Fruit fly (Drosophila melanogaster): ENCODE data around the gene Aos1.
A peak's percentile ranks its signal among the peaks of the same experiment; 100 is the strongest.

Gene Aos1

dm6 chr3R:12439401-12440143 is 6.0 kb upstream of the Aos1 start, which contains the start of gene Desat1 (continued):
- TF ChIP-seq ERR (GFP tag; optimal IDR thresholded peaks at IDR 0.05) (no peak), CG11695 (GFP tag; IDR thresholded peaks at IDR 0.05) (no peak), ash1 (GFP tag; optimal IDR thresholded peaks at IDR 0.05) (no peak), Aef1 (GFP tag; IDR thresholded peaks at IDR 0.05) (no peak), CG16863 (GFP tag; optimal IDR thresholded peaks at IDR 0.05) (no peak), sima (GFP tag; optimal IDR thresholded peaks at IDR 0.05) (no peak), Rx (GFP tag; IDR thresholded peaks at IDR 0.05) (no peak), fru (optimal IDR thresholded peaks at IDR 0.05) (no peak), Ptx1 (GFP tag; IDR thresholded peaks at IDR 0.05) (no peak), Hr39 (optimal IDR thresholded peaks at IDR 0.05) (no peak), CG1024 (GFP tag; IDR thresholded peaks at IDR 0.05) (no peak), pb (GFP tag; optimal IDR thresholded peaks at IDR 0.05) (no peak), CG1832 (GFP tag; optimal IDR thresholded peaks at IDR 0.05) (no peak), peb (GFP tag; IDR thresholded peaks at IDR 0.05) (no peak), CG8765 (GFP tag; IDR thresholded peaks at IDR 0.05) (no peak), CG32772 (GFP tag; IDR thresholded peaks at IDR 0.05) (no peak), Dll (GFP tag; IDR thresholded peaks at IDR 0.05; ENCODE audit: partially characterized antibody) (peak; percentile 93), MTF-1 (GFP tag; optimal IDR thresholded peaks at IDR 0.05; ENCODE audit: borderline replicate concordance) (no peak), ci (GFP tag; IDR thresholded peaks at IDR 0.05) (no peak), pan (optimal IDR thresholded peaks at IDR 0.05) (no peak), pan (GFP tag; optimal IDR thresholded peaks at IDR 0.05 in 1 of 2, IDR thresholded peaks at IDR 0.05 in 1 of 2) (no peak), seq (GFP tag; IDR thresholded peaks at IDR 0.05) (no peak), NC2α (GFP tag; optimal IDR thresholded peaks at IDR 0.05) (no peak), CG42726 (GFP tag; IDR thresholded peaks at IDR 0.05; ENCODE audit: partially characterized antibody) (peak; percentile 58; the same call in 1 of the 2 replicates), cas (GFP tag; IDR thresholded peaks at IDR 0.05) (no peak), E2f1 (GFP tag; IDR thresholded peaks at IDR 0.05) (no peak), Spps (tag; optimal IDR thresholded peaks at IDR 0.05) (no peak), CG2199 (GFP tag; IDR thresholded peaks at IDR 0.05) (no peak), CG1603 (tag; optimal IDR thresholded peaks at IDR 0.05) (peak; percentile 27), sim (GFP tag; IDR thresholded peaks at IDR 0.05) (no peak), Fer3 (tag; optimal IDR thresholded peaks at IDR 0.05) (no peak), Mad (GFP tag; optimal IDR thresholded peaks at IDR 0.05) (no peak), cad (GFP tag; optimal IDR thresholded peaks at IDR 0.05) (no peak), CG6791 (GFP tag; IDR thresholded peaks at IDR 0.05; ENCODE audit: partially characterized antibody) (peak; percentile 95), NFAT (GFP tag; IDR thresholded peaks at IDR 0.05) (peak; percentile 9; the same call in 1 of the 2 replicates), toy (GFP tag; IDR thresholded peaks at IDR 0.05) (no peak), jigr1 (GFP tag; IDR thresholded peaks at IDR 0.05) (no peak), sqz (GFP tag; optimal IDR thresholded peaks at IDR 0.05) (no peak), chm (GFP tag; IDR thresholded peaks at IDR 0.05) (no peak), sens-2 (GFP tag; IDR thresholded peaks at IDR 0.05) (no peak), Sry-δ (GFP tag; optimal IDR thresholded peaks at IDR 0.05) (peak; percentile 93), Mes4 (GFP tag; optimal IDR thresholded peaks at IDR 0.05) (no peak), jumu (GFP tag; optimal IDR thresholded peaks at IDR 0.05) (no peak), zen2 (GFP tag; IDR thresholded peaks at IDR 0.05; ENCODE audit: partially characterized antibody) (peak; percentile 88), CG12219 (GFP tag; optimal IDR thresholded peaks at IDR 0.05) (no peak), knrl (GFP tag; IDR thresholded peaks at IDR 0.05; ENCODE audit: partially characterized antibody) (peak; percentile 90), ATbp (GFP tag; optimal IDR thresholded peaks at IDR 0.05) (no peak), tgo (GFP tag; IDR thresholded peaks at IDR 0.05) (no peak), grau (tag; optimal IDR thresholded peaks at IDR 0.05) (peak; percentile 16), Myb (GFP tag; optimal IDR thresholded peaks at IDR 0.05) (peak; percentile 85), CG9797 (GFP tag; optimal IDR thresholded peaks at IDR 0.05) (no peak), wor (GFP tag; IDR thresholded peaks at IDR 0.05) (no peak), CG11093 (GFP tag; IDR thresholded peaks at IDR 0.05) (no peak)
